Worm (Caenorhabditis elegans) whole organism, L1 larva: ENCODE results near the gene T23F4.2.

Experiments used
- Y116A8C.19 ChIP-seq: sonication (generic microtip); optimal IDR thresholded peaks from 2 replicates; lab custom pipeline; 2016; ENCODE audit warnings: missing compliant biosample characterization, missing genetic modification characterization, borderline replicate concordance
- aly-2 ChIP-seq: fragments of 150-350 bp; optimal IDR thresholded peaks from 2 replicates; lab custom pipeline; 2014; ENCODE audit warnings: missing biosample characterization, missing genetic modification characterization
- ceh-82 ChIP-seq, 3 experiments: fragments of 150-350 bp in 1 of 3; sonication (generic microtip) in 2 of 3; optimal IDR thresholded peaks; 2 replicates each; lab custom pipeline; 2014 to 2017; ENCODE audit warnings: missing biosample characterization in 3 of 3, missing genetic modification characterization in 3 of 3
- fos-1 ChIP-seq: fragments of 150-350 bp; optimal IDR thresholded peaks from 2 replicates; lab custom pipeline; 2014; ENCODE audit warnings: missing biosample characterization, missing genetic modification characterization
- jun-1 ChIP-seq: fragments of 150-350 bp; optimal IDR thresholded peaks from 2 replicates; lab custom pipeline; 2014; ENCODE audit warnings: missing biosample characterization, missing genetic modification reagents, missing genetic modification characterization
- snpc-4 ChIP-seq: fragments of 150-350 bp; optimal IDR thresholded peaks from 2 replicates; lab custom pipeline; 2014; ENCODE audit warnings: missing biosample characterization, missing genetic modification characterization
- ztf-4 ChIP-seq: fragments of 150-350 bp; optimal IDR thresholded peaks from 2 replicates; lab custom pipeline; 2014; ENCODE audit warnings: missing biosample characterization, missing genetic modification characterization

DNA sequence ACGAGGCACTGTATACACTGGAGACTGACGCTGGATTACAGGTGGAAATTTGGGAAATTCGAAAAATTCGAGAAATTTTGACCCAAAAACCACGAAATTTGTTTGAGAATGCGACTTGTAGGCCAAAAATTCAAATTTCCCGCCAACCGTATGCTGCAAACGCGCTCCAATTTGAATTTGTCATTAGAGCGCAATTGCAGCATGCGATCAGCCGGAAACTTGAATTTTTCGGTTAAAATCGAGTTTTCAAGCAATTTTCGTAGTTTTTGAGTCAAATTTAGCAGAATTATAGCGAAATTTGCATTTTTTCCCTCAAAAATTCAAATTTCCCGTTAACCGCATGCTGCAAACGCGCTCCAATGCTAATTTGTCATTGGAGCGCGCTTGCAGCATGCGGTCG is 33.1 kb upstream of the T23F4.2 start:
- TF ChIP-seq fos-1 (tag; lab: Kevin White, UChicago) = no peak
- TF ChIP-seq ceh-82 (tag; optimal IDR thresholded peaks at IDR 0.05; lab: Kevin White, UChicago) = no peak
- no peak for TF ChIP-seq ztf-4 (tag; lab: Kevin White, UChicago)
- no peak for TF ChIP-seq Y116A8C.19 (tag; lab: Kevin White, UChicago)
- TF ChIP-seq jun-1 (tag; lab: Kevin White, UChicago) = no peak
- TF ChIP-seq aly-2 (tag; lab: Kevin White, UChicago) = no peak
- no peak for TF ChIP-seq snpc-4
